Worm (Caenorhabditis elegans) whole organism, midembryonic: ENCODE results near the gene F20G2.5.

Source experiments
- T22C8.4 ChIP-seq: fragments of 200-800 bp; sonication (Bioruptor generic); IDR thresholded peaks from 2 replicates; pipeline ENCODE4 v1.3.6; 2022; ENCODE audit warnings: missing genetic modification characterization, missing compliant biosample characterization
- cog-1 ChIP-seq: sonication (generic microtip); optimal IDR thresholded peaks from 2 replicates; lab custom pipeline; 2016; ENCODE audit warnings: missing genetic modification characterization, missing compliant biosample characterization
- flt-1 ChIP-seq: fragments of 200-800 bp; sonication (Bioruptor generic); IDR thresholded peaks from 2 replicates; pipeline ENCODE4 v1.3.6; 2022; ENCODE audit warnings: missing genetic modification characterization, missing compliant biosample characterization
- klf-2 ChIP-seq: fragments of 200-800 bp; sonication (Bioruptor generic); conservative IDR thresholded peaks from 2 replicates; pipeline ENCODE4 v1.3.6; 2022; ENCODE audit warnings: missing genetic modification reagents, missing genetic modification characterization, missing compliant biosample characterization
- med-1 ChIP-seq: sonication (generic microtip); optimal IDR thresholded peaks from 2 replicates; lab custom pipeline; 2017; ENCODE audit warnings: missing genetic modification characterization, mild to moderate bottlenecking, missing compliant biosample characterization, antibody characterized with exemption, missing genetic modification reagents; ENCODE audit not compliant: insufficient read depth
- ref-1 ChIP-seq: fragments of 200-800 bp; sonication (Bioruptor generic); conservative IDR thresholded peaks from 2 replicates; pipeline ENCODE4 v1.3.6; 2022; ENCODE audit warnings: missing genetic modification reagents, missing genetic modification characterization, missing compliant biosample characterization
- tab-1 ChIP-seq: fragments of 200-800 bp; sonication (Bioruptor generic); IDR thresholded peaks from 2 replicates; pipeline ENCODE4 v1.3.6; 2022; ENCODE audit warnings: missing genetic modification characterization, missing compliant biosample characterization
- ztf-23 ChIP-seq: fragments of 200-800 bp; sonication (Bioruptor generic); IDR thresholded peaks from 2 replicates; pipeline ENCODE4 v1.3.6; 2022; ENCODE audit warnings: missing genetic modification reagents, missing genetic modification characterization, missing compliant biosample characterization

The F20G2.5 gene

ce11 chrV:13822752-13823151 is 51.4 kb downstream of the F20G2.5 start, which contains the start of gene hpo-31:
hpo-31 (plus strand) TSS chrV:13823052.
- TF ChIP-seq med-1 (GFP tag; lab: Kevin White, UChicago) (no peak), flt-1 (no peak), cog-1 (tag; lab: Kevin White, UChicago) (no peak), ztf-23 (GFP tag; lab: Robert Waterston, UW) (no peak), klf-2 (GFP tag; lab: Robert Waterston, UW) (no peak), ref-1 (GFP tag; lab: Robert Waterston, UW) (no peak), T22C8.4 (GFP tag; lab: Robert Waterston, UW) (no peak), tab-1 (GFP tag; lab: Robert Waterston, UW) (no peak)
